Fruit fly (Drosophila melanogaster): ENCODE measurements around the gene SLIRP1.

SLIRP1 gene

dm6 chrX:21366311-21366990 lies 47.4 kb upstream of the SLIRP1 start (continued):
- TF ChIP-seq CG2199 (GFP tag; IDR thresholded peaks at IDR 0.05) = 0 out of 3 replicates have a peak, but pooled peaks have one; percentile 61
- TF ChIP-seq Hsf (GFP tag; optimal IDR thresholded peaks at IDR 0.05) = peak; percentile 50
- TF ChIP-seq gcm2 (GFP tag; optimal IDR thresholded peaks at IDR 0.05) = peak; percentile 33
- peak; percentile 93 for TF ChIP-seq Ptx1 (GFP tag; IDR thresholded peaks at IDR 0.05)
- peak; percentile 90 for TF ChIP-seq CG6854 (GFP tag; optimal IDR thresholded peaks at IDR 0.05)
- TF ChIP-seq Blimp-1 (GFP tag; optimal IDR thresholded peaks at IDR 0.05) = peak; percentile 90
- TF ChIP-seq Gug (GFP tag; IDR thresholded peaks at IDR 0.05) = peak; percentile 89
- TF ChIP-seq vfl (GFP tag; optimal IDR thresholded peaks at IDR 0.05) = peak; percentile 34
- TF ChIP-seq Dll (GFP tag; IDR thresholded peaks at IDR 0.05; ENCODE audit: partially characterized antibody) = no peak
- no peak for TF ChIP-seq stwl (tag; optimal IDR thresholded peaks at IDR 0.05)
- TF ChIP-seq wek (GFP tag; optimal IDR thresholded peaks at IDR 0.05) = peak; percentile 43
- no peak; the same call in none of the 2 replicates for TF ChIP-seq Rx (GFP tag; IDR thresholded peaks at IDR 0.05)
- TF ChIP-seq Nf-YC (tag; optimal IDR thresholded peaks at IDR 0.05) = peak; percentile 86
- peak; percentile 90 for TF ChIP-seq gcm (GFP tag; optimal IDR thresholded peaks at IDR 0.05)
- peak; percentile 87 for TF ChIP-seq ranshi (GFP tag; IDR thresholded peaks at IDR 0.05)
- TF ChIP-seq Deaf1 (tag; optimal IDR thresholded peaks at IDR 0.05) = peak; percentile 78
- TF ChIP-seq h (optimal IDR thresholded peaks at IDR 0.05) = no peak
- peak; percentile 34 for TF ChIP-seq zfh2 (GFP tag; optimal IDR thresholded peaks at IDR 0.05)
- peak; percentile 88 for TF ChIP-seq CG3407 (GFP tag; optimal IDR thresholded peaks at IDR 0.05)
- peak; percentile 89 for TF ChIP-seq Atf6 (GFP tag; IDR thresholded peaks at IDR 0.05)
- peak; percentile 93 for TF ChIP-seq Ets65A (GFP tag)
- TF ChIP-seq CG11696 (GFP tag; IDR thresholded peaks at IDR 0.05) = 0 out of 2 replicates have a peak, but pooled peaks have one; percentile 32
- peak; percentile 82 for TF ChIP-seq kah (GFP tag; optimal IDR thresholded peaks at IDR 0.05)
- TF ChIP-seq lola (GFP tag; optimal IDR thresholded peaks at IDR 0.05) = peak in 1 of 3 experiments; percentile 88
- TF ChIP-seq Asciz (GFP tag; optimal IDR thresholded peaks at IDR 0.05) = peak; percentile 88
- TF ChIP-seq CG14050 (GFP tag; IDR thresholded peaks at IDR 0.05) = peak; percentile 82; the same call in 2 of the 3 replicates
- peak in 1 of 2 experiments; percentile 91 for TF ChIP-seq Eip74EF (GFP tag; optimal IDR thresholded peaks at IDR 0.05)
- TF ChIP-seq CG5245 (GFP tag; optimal IDR thresholded peaks at IDR 0.05) = peak; percentile 61
- peak; percentile 31 for TF ChIP-seq pho (GFP tag; optimal IDR thresholded peaks at IDR 0.05)
- no peak for TF ChIP-seq CG15479 (GFP tag; optimal IDR thresholded peaks at IDR 0.05)
- no peak for TF ChIP-seq mld (GFP tag; IDR thresholded peaks at IDR 0.05; ENCODE audit: partially characterized antibody)
- peak; percentile 92 for TF ChIP-seq CG1233 (GFP tag; optimal IDR thresholded peaks at IDR 0.05)
- TF ChIP-seq dan (GFP tag; IDR thresholded peaks at IDR 0.05) = no peak
- TF ChIP-seq ems (GFP tag; optimal IDR thresholded peaks at IDR 0.05) = peak; percentile 45
- peak; percentile 81 for TF ChIP-seq ci (GFP tag; IDR thresholded peaks at IDR 0.05)
- TF ChIP-seq Hmx (GFP tag; optimal IDR thresholded peaks at IDR 0.05) = no peak
- TF ChIP-seq ato (GFP tag; IDR thresholded peaks at IDR 0.05; ENCODE audit: partially characterized antibody) = no peak
- peak; percentile 90 for TF ChIP-seq Rfx (GFP tag; IDR thresholded peaks at IDR 0.05)
- peak; percentile 94 for TF ChIP-seq NfI (GFP tag; optimal IDR thresholded peaks at IDR 0.05)
- TF ChIP-seq CG32767 (GFP tag; IDR thresholded peaks at IDR 0.05) = peak; percentile 86
- peak; percentile 87 for TF ChIP-seq CG32772 (GFP tag; IDR thresholded peaks at IDR 0.05)
- TF ChIP-seq CHES-1-like (GFP tag; optimal IDR thresholded peaks at IDR 0.05) = peak; percentile 41
- peak; percentile 46 for TF ChIP-seq Sry-β (GFP tag; optimal IDR thresholded peaks at IDR 0.05)
- TF ChIP-seq dati (GFP tag; IDR thresholded peaks at IDR 0.05) = no peak
- peak; percentile 83 for TF ChIP-seq CG4820 (GFP tag; optimal IDR thresholded peaks at IDR 0.05)
- TF ChIP-seq CG11560 (tag; IDR thresholded peaks at IDR 0.05) = peak; percentile 79
- peak; percentile 57; the same call in 2 of the 3 replicates for TF ChIP-seq otp (GFP tag; IDR thresholded peaks at IDR 0.05)
- peak; percentile 63 for TF ChIP-seq CG2120 (GFP tag; optimal IDR thresholded peaks at IDR 0.05)
- no peak for TF ChIP-seq D (optimal IDR thresholded peaks at IDR 0.05)
- peak; percentile 90 for TF ChIP-seq D (GFP tag; optimal IDR thresholded peaks at IDR 0.05)

Data from whole organism, embryonic.